Worm (Caenorhabditis elegans) whole organism, L3 larva: ENCODE measurements around the gene H18N23.2.

Experiments used
- R02D3.7 ChIP-seq: fragments of 150-350 bp; optimal IDR thresholded peaks from 2 replicates; lab custom pipeline; 2014; ENCODE audit warnings: missing biosample characterization, missing genetic modification characterization
- ZK546.5 ChIP-seq: sonication (generic microtip); optimal IDR thresholded peaks from 2 replicates; lab custom pipeline; 2017; ENCODE audit warnings: missing biosample characterization, missing genetic modification characterization
- aly-2 ChIP-seq: fragments of 150-350 bp; optimal IDR thresholded peaks from 2 replicates; lab custom pipeline; 2014; ENCODE audit warnings: missing biosample characterization, missing genetic modification characterization
- ama-1 ChIP-seq: fragments of 150-350 bp; optimal IDR thresholded peaks from 2 replicates; lab custom pipeline; 2018
- ceh-16 ChIP-seq: sonication (generic microtip); optimal IDR thresholded peaks from 2 replicates; lab custom pipeline; 2017; ENCODE audit warnings: missing biosample characterization, missing genetic modification characterization
- ceh-28 ChIP-seq: fragments of 150-350 bp; optimal IDR thresholded peaks from 2 replicates; lab custom pipeline; 2014; ENCODE audit warnings: missing biosample characterization, missing genetic modification reagents, missing genetic modification characterization
- ceh-82 ChIP-seq: fragments of 150-350 bp; optimal IDR thresholded peaks from 2 replicates; lab custom pipeline; 2014; ENCODE audit warnings: missing biosample characterization, missing genetic modification characterization
- ceh-9 ChIP-seq: sonication (generic microtip); optimal IDR thresholded peaks from 2 replicates; lab custom pipeline; 2018; ENCODE audit warnings: missing biosample characterization, missing genetic modification characterization
- daf-12 ChIP-seq: fragments of 150-350 bp; optimal IDR thresholded peaks from 2 replicates; lab custom pipeline; 2014; ENCODE audit warnings: missing biosample characterization, missing genetic modification reagents, missing genetic modification characterization
- egl-27 ChIP-seq: sonication (generic microtip); optimal IDR thresholded peaks from 4 replicates; lab custom pipeline; 2017; ENCODE audit warnings: missing biosample characterization, missing genetic modification reagents, missing genetic modification characterization
- egl-5 ChIP-seq: fragments of 150-350 bp; optimal IDR thresholded peaks from 2 replicates; lab custom pipeline; 2017; ENCODE audit warnings: missing biosample characterization, missing genetic modification reagents, missing genetic modification characterization, inconsistent platforms
- elt-1 ChIP-seq: fragments of 150-350 bp; optimal IDR thresholded peaks from 2 replicates; lab custom pipeline; 2014; ENCODE audit warnings: missing biosample characterization, missing genetic modification characterization
- elt-2 ChIP-seq: sonication (generic microtip); optimal IDR thresholded peaks from 2 replicates; lab custom pipeline; 2016; ENCODE audit warnings: missing genetic modification reagents, mild to moderate bottlenecking, missing genetic modification characterization, missing compliant biosample characterization
- elt-3 ChIP-seq, 3 experiments: fragments of 150-350 bp in 1 of 3; sonication (generic microtip) in 2 of 3; optimal IDR thresholded peaks; 2 replicates in 2 of 3; 4 replicates in 1 of 3; lab custom pipeline; 2014 to 2017; ENCODE audit warnings: missing biosample characterization in 3 of 3, missing genetic modification characterization in 3 of 3
- eor-1 ChIP-seq, 2 experiments: fragments of 150-350 bp; optimal IDR thresholded peaks; 2 replicates each; lab custom pipeline; 2014 to 2018; ENCODE audit warnings: missing biosample characterization in 2 of 2, missing genetic modification characterization in 2 of 2
- fkh-10 ChIP-seq: sonication (generic microtip); optimal IDR thresholded peaks from 2 replicates; lab custom pipeline; 2017; ENCODE audit warnings: missing biosample characterization, missing genetic modification reagents, missing genetic modification characterization
- fkh-2 ChIP-seq: fragments of 150-350 bp; optimal IDR thresholded peaks from 2 replicates; lab custom pipeline; 2014; ENCODE audit warnings: missing biosample characterization, missing genetic modification reagents, missing genetic modification characterization
- fos-1 ChIP-seq: fragments of 150-350 bp; optimal IDR thresholded peaks from 2 replicates; lab custom pipeline; 2014; ENCODE audit warnings: missing biosample characterization, missing genetic modification characterization
- hmg-11 ChIP-seq: sonication (generic microtip); optimal IDR thresholded peaks from 2 replicates; lab custom pipeline; 2016; ENCODE audit warnings: missing genetic modification characterization, missing compliant biosample characterization
- jun-1 ChIP-seq: fragments of 150-350 bp; optimal IDR thresholded peaks from 2 replicates; lab custom pipeline; 2014; ENCODE audit warnings: missing biosample characterization, missing genetic modification reagents, missing genetic modification characterization
- lin-15B ChIP-seq: fragments of 150-350 bp; optimal IDR thresholded peaks from 2 replicates; lab custom pipeline; 2014; ENCODE audit warnings: missing biosample characterization, missing genetic modification characterization
- lin-39 ChIP-seq: fragments of 150-350 bp; optimal IDR thresholded peaks from 2 replicates; lab custom pipeline; 2018; ENCODE audit warnings: missing biosample characterization, missing genetic modification reagents, missing genetic modification characterization
- lsy-12 ChIP-seq: sonication (generic microtip); optimal IDR thresholded peaks from 2 replicates; lab custom pipeline; 2016; ENCODE audit warnings: mild to moderate bottlenecking, missing genetic modification characterization, missing compliant biosample characterization
- mdl-1 ChIP-seq: fragments of 150-350 bp; optimal IDR thresholded peaks from 2 replicates; lab custom pipeline; 2014; ENCODE audit warnings: missing biosample characterization, missing genetic modification characterization
- mml-1 ChIP-seq: fragments of 150-350 bp; sonication (generic microtip); optimal IDR thresholded peaks from 3 replicates; lab custom pipeline; 2014; ENCODE audit warnings: missing biosample characterization, missing genetic modification characterization
- nfya-1 ChIP-seq: sonication (generic microtip); optimal IDR thresholded peaks from 2 replicates; lab custom pipeline; 2017; ENCODE audit warnings: missing genetic modification characterization, mild to moderate bottlenecking, missing compliant biosample characterization, antibody characterized with exemption, moderate library complexity; ENCODE audit not compliant: insufficient read depth
- nhr-11 ChIP-seq: fragments of 150-350 bp; optimal IDR thresholded peaks from 2 replicates; lab custom pipeline; 2014; ENCODE audit warnings: missing biosample characterization, missing genetic modification characterization
- nhr-12 ChIP-seq: fragments of 150-350 bp; optimal IDR thresholded peaks from 2 replicates; lab custom pipeline; 2014; ENCODE audit warnings: missing biosample characterization, missing genetic modification characterization
- nhr-23 ChIP-seq: fragments of 150-350 bp; optimal IDR thresholded peaks from 2 replicates; lab custom pipeline; 2014; ENCODE audit warnings: missing biosample characterization, missing genetic modification reagents, missing genetic modification characterization
- nhr-237 ChIP-seq: fragments of 150-350 bp; optimal IDR thresholded peaks from 2 replicates; lab custom pipeline; 2014; ENCODE audit warnings: missing biosample characterization, missing genetic modification characterization
- nhr-25 ChIP-seq: sonication (generic microtip); optimal IDR thresholded peaks from 2 replicates; lab custom pipeline; 2017; ENCODE audit warnings: missing biosample characterization, missing genetic modification characterization
- nhr-28 ChIP-seq: fragments of 150-350 bp; optimal IDR thresholded peaks from 2 replicates; lab custom pipeline; 2014; ENCODE audit warnings: missing biosample characterization, missing genetic modification characterization
- nhr-43 ChIP-seq: sonication (generic microtip); optimal IDR thresholded peaks from 2 replicates; lab custom pipeline; 2016; ENCODE audit warnings: mild to moderate bottlenecking, missing genetic modification characterization, missing compliant biosample characterization; ENCODE audit not compliant: poor library complexity, severe bottlenecking
- nhr-67 ChIP-seq: fragments of 150-350 bp; optimal IDR thresholded peaks from 2 replicates; lab custom pipeline; 2014; ENCODE audit warnings: missing biosample characterization, missing genetic modification characterization
- nhr-76 ChIP-seq: fragments of 150-350 bp; sonication (generic microtip); optimal IDR thresholded peaks from 5 replicates; lab custom pipeline; 2014; ENCODE audit warnings: missing biosample characterization, missing genetic modification characterization
- nhr-77 ChIP-seq: fragments of 150-350 bp; optimal IDR thresholded peaks from 2 replicates; lab custom pipeline; 2014; ENCODE audit warnings: missing biosample characterization, missing genetic modification characterization
- pha-4 ChIP-seq: fragments of 150-350 bp; optimal IDR thresholded peaks from 2 replicates; lab custom pipeline; 2014; ENCODE audit warnings: missing biosample characterization, missing genetic modification reagents, missing genetic modification characterization
- pqm-1 ChIP-seq: fragments of 150-350 bp; optimal IDR thresholded peaks from 2 replicates; lab custom pipeline; 2017; ENCODE audit warnings: missing biosample characterization, missing genetic modification characterization, inconsistent platforms
- sea-2 ChIP-seq: fragments of 150-350 bp; sonication (generic microtip); optimal IDR thresholded peaks from 4 replicates; lab custom pipeline; 2014; ENCODE audit warnings: missing biosample characterization, missing genetic modification reagents, missing genetic modification characterization
- skn-1 ChIP-seq: fragments of 150-350 bp; optimal IDR thresholded peaks from 2 replicates; lab custom pipeline; 2014; ENCODE audit warnings: missing biosample characterization, missing genetic modification characterization
- snpc-4 ChIP-seq: fragments of 150-350 bp; optimal IDR thresholded peaks from 2 replicates; lab custom pipeline; 2014; ENCODE audit warnings: missing biosample characterization, missing genetic modification characterization
- tbx-2 ChIP-seq: sonication (generic microtip); optimal IDR thresholded peaks from 2 replicates; lab custom pipeline; 2016; ENCODE audit warnings: mild to moderate bottlenecking, missing genetic modification characterization, missing compliant biosample characterization
- unc-39 ChIP-seq: sonication (generic microtip); optimal IDR thresholded peaks from 4 replicates; lab custom pipeline; 2017; ENCODE audit warnings: missing biosample characterization, missing genetic modification characterization
- unc-62 ChIP-seq: fragments of 150-350 bp; sonication (generic microtip); optimal IDR thresholded peaks from 4 replicates; lab custom pipeline; 2014; ENCODE audit warnings: missing biosample characterization, missing genetic modification reagents, missing genetic modification characterization
- zag-1 ChIP-seq: fragments of 150-350 bp; optimal IDR thresholded peaks from 2 replicates; lab custom pipeline; 2014; ENCODE audit warnings: missing biosample characterization, missing genetic modification characterization
- ztf-11 ChIP-seq: fragments of 150-350 bp; optimal IDR thresholded peaks from 2 replicates; lab custom pipeline; 2014; ENCODE audit warnings: missing biosample characterization, missing genetic modification characterization
- ztf-4 ChIP-seq: fragments of 150-350 bp; optimal IDR thresholded peaks from 2 replicates; lab custom pipeline; 2014; ENCODE audit warnings: missing biosample characterization, missing genetic modification characterization

The H18N23.2 gene

ce11 chrX:17640790-17641189 lies at the start of gene H18N23.2:
Gene H18N23.2 (minus strand): TSS chrX:17640871.
- TF ChIP-seq nhr-25 (peak; percentile 73), egl-27 (tag; lab: Kevin White, UChicago) (no peak), sea-2 (GFP tag; lab: Kevin White, UChicago) (no peak), fkh-10 (GFP tag; lab: Kevin White, UChicago) (no peak), elt-3 (tag; optimal IDR thresholded peaks at IDR 0.05; lab: Kevin White, UChicago) (peak in 2 of 3 experiments; percentile 20 to 49), nhr-11 (tag; lab: Kevin White, UChicago) (no peak), nhr-77 (tag; lab: Kevin White, UChicago) (no peak), egl-5 (tag; lab: Kevin White, UChicago) (peak; percentile 12), ceh-9 (tag; lab: Kevin White, UChicago) (no peak), unc-39 (tag; lab: Kevin White, UChicago) (no peak), unc-62 (no peak), snpc-4 (tag; lab: Kevin White, UChicago) (no peak), nhr-237 (tag; lab: Kevin White, UChicago) (no peak), fkh-2 (tag; lab: Kevin White, UChicago) (no peak), hmg-11 (tag; lab: Kevin White, UChicago) (no peak), lin-15B (tag; lab: Kevin White, UChicago) (no peak), ztf-4 (no peak), skn-1 (no peak), lin-39 (no peak), fos-1 (tag; lab: Kevin White, UChicago) (no peak), lsy-12 (peak; percentile 17), nhr-67 (tag; lab: Kevin White, UChicago) (no peak), eor-1 (tag; optimal IDR thresholded peaks at IDR 0.05; lab: Kevin White, UChicago) (no peak), ceh-82 (tag; lab: Kevin White, UChicago) (no peak), daf-12 (tag; lab: Kevin White, UChicago) (no peak), aly-2 (tag; lab: Kevin White, UChicago) (no peak), ceh-28 (tag; lab: Kevin White, UChicago) (no peak), nfya-1 (no peak), ama-1 (lab: Kevin White, UChicago) (no peak), mdl-1 (peak; percentile 52), zag-1 (tag; lab: Kevin White, UChicago) (no peak), nhr-43 (peak; percentile 97), tbx-2 (tag; lab: Kevin White, UChicago) (peak; percentile 13), ztf-11 (tag; lab: Kevin White, UChicago) (no peak), R02D3.7 (tag; lab: Kevin White, UChicago) (no peak), ZK546.5 (no peak), pqm-1 (tag; lab: Kevin White, UChicago) (no peak), nhr-23 (tag; lab: Kevin White, UChicago) (peak; percentile 66), nhr-76 (tag; lab: Kevin White, UChicago) (no peak), jun-1 (no peak), pha-4 (tag; lab: Kevin White, UChicago) (peak; percentile 20), elt-1 (tag; lab: Kevin White, UChicago) (no peak), nhr-28 (tag; lab: Kevin White, UChicago) (no peak), elt-2 (tag; lab: Kevin White, UChicago) (no peak), mml-1 (tag; lab: Kevin White, UChicago) (peak; percentile 90), ceh-16 (tag; lab: Kevin White, UChicago) (no peak), nhr-12 (tag; lab: Kevin White, UChicago) (no peak)
- TF ChIP-seq, all 47 proteins: peak for 10
